Worm (Caenorhabditis elegans): ENCODE measurements around the gene C01G5.4.
A peak's percentile ranks its signal among the peaks of the same experiment; 100 is the strongest.

The C01G5.4 gene

DNA sequence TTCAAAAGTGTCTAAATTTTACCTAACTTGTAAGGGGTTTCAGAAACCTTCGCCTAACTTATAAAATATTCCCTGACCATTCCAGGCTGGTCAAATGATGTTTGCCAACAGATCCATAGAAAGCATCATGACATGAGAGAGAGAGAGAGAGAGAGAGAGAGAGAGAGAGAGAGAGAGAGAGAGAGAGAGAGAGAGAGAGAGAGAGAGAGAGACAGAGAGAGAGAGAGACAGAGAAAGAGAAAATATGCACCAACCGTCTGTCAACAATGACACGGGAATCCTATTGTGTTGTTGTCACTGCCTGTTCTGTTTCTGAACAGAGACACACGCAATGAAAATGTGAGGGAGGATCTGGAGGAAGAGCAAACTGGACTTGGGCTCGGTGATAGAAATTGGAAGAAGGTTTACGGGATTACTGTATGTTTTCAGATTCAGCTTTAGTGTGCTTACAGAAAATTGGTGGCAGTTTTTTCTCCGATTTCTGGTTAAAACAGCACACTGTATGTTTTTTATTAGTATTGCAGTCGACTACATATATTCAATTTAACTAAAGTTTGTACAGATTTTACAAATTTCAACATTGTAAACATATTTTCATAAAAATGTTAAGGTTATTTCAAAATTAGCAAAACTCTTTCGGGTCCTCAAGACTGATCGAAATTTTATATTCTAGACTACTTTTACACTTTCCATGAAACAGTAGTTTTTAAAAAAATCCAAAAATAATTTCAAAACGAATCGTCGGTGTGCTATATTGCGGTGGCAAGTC is 44.6 kb downstream of the C01G5.4 start:
- TF ChIP-seq zip-8 (tag; optimal IDR thresholded peaks at IDR 0.05) (no peak), ham-2 (GFP tag; optimal IDR thresholded peaks at IDR 0.05) (no peak), mep-1 (tag; optimal IDR thresholded peaks at IDR 0.05) (no peak), cnd-1 (tag; optimal IDR thresholded peaks at IDR 0.05) (peak; percentile 3), pha-4 (tag; optimal IDR thresholded peaks at IDR 0.05) (peak; percentile 87), sptf-1 (tag; optimal IDR thresholded peaks at IDR 0.05) (no peak), mls-2 (tag; optimal IDR thresholded peaks at IDR 0.05) (no peak), M03D4.4 (tag; optimal IDR thresholded peaks at IDR 0.05) (peak; percentile 9), unc-39 (tag; optimal IDR thresholded peaks at IDR 0.05) (no peak), unc-120 (tag; optimal IDR thresholded peaks at IDR 0.05; ENCODE audit: poor library complexity, severe bottlenecking) (no peak), mab-5 (tag; optimal IDR thresholded peaks at IDR 0.05) (no peak)

DNA sequence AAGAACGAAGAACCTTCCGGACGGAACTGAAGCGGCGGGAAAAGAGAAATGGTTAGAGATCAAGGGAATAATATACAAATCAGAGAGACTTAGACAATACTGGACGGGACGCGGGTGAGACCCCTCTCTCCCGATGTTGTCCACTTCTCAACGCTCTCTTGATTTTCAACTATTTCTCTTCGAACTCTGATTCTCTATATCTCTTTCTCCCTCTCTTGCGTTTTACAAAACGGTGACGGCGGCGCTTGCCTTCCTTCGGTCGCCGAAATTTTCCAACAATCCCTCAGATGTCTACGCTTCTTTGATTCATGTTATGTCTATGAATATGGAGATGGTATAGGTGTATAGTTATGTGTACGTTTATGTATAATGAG is 45.2 kb downstream of the C01G5.4 start:
- TF ChIP-seq ztf-11 (tag; optimal IDR thresholded peaks at IDR 0.05) (no peak), zip-8 (tag; optimal IDR thresholded peaks at IDR 0.05) (no peak), bed-3 (GFP tag; optimal IDR thresholded peaks at IDR 0.05) (no peak), M03D4.4 (tag; optimal IDR thresholded peaks at IDR 0.05) (no peak), tbx-8 (GFP tag; optimal IDR thresholded peaks at IDR 0.05) (no peak), blmp-1 (tag; optimal IDR thresholded peaks at IDR 0.05) (no peak), elt-3 (tag; optimal IDR thresholded peaks at IDR 0.05) (no peak), sptf-1 (tag; optimal IDR thresholded peaks at IDR 0.05) (peak; percentile 43), hlh-1 (tag; optimal IDR thresholded peaks at IDR 0.05) (peak; percentile 27), lin-32 (GFP tag; optimal IDR thresholded peaks at IDR 0.05) (no peak), flh-1 (GFP tag; optimal IDR thresholded peaks at IDR 0.05) (no peak), ham-2 (GFP tag; optimal IDR thresholded peaks at IDR 0.05) (peak; percentile 62), lin-13 (tag; optimal IDR thresholded peaks at IDR 0.05) (no peak), nhr-28 (tag; optimal IDR thresholded peaks at IDR 0.05) (no peak), unc-120 (tag; optimal IDR thresholded peaks at IDR 0.05; ENCODE audit: poor library complexity, severe bottlenecking) (peak; percentile 44), elt-1 (tag; optimal IDR thresholded peaks at IDR 0.05; ENCODE audit: borderline replicate concordance, insufficient read depth) (no peak), unc-39 (tag; optimal IDR thresholded peaks at IDR 0.05) (no peak), nhr-2 (tag; optimal IDR thresholded peaks at IDR 0.05) (no peak), nhr-237 (tag; optimal IDR thresholded peaks at IDR 0.05) (peak; percentile 45), snpc-4 (tag; optimal IDR thresholded peaks at IDR 0.05) (no peak), mls-2 (tag; optimal IDR thresholded peaks at IDR 0.05) (peak; percentile 44), drap-1 (GFP tag; optimal IDR thresholded peaks at IDR 0.05) (peak; percentile 6), ceh-83 (GFP tag; optimal IDR thresholded peaks at IDR 0.05) (peak; percentile 25), mab-5 (tag; optimal IDR thresholded peaks at IDR 0.05) (no peak), nhr-76 (tag; optimal IDR thresholded peaks at IDR 0.05) (no peak), ceh-43 (GFP tag; optimal IDR thresholded peaks at IDR 0.05) (no peak), sem-2 (GFP tag; optimal IDR thresholded peaks at IDR 0.05) (no peak), lsy-2 (tag; optimal IDR thresholded peaks at IDR 0.05) (no peak), pha-4 (tag; optimal IDR thresholded peaks at IDR 0.05) (peak; percentile 75), mep-1 (tag; optimal IDR thresholded peaks at IDR 0.05) (peak; percentile 24), ceh-39 (tag; optimal IDR thresholded peaks at IDR 0.05) (no peak), ces-1 (GFP tag; optimal IDR thresholded peaks at IDR 0.05) (no peak), unc-62 (GFP tag; optimal IDR thresholded peaks at IDR 0.05) (peak; percentile 57), cnd-1 (tag; optimal IDR thresholded peaks at IDR 0.05) (peak; percentile 34), nhr-12 (tag; optimal IDR thresholded peaks at IDR 0.05) (no peak)

DNA sequence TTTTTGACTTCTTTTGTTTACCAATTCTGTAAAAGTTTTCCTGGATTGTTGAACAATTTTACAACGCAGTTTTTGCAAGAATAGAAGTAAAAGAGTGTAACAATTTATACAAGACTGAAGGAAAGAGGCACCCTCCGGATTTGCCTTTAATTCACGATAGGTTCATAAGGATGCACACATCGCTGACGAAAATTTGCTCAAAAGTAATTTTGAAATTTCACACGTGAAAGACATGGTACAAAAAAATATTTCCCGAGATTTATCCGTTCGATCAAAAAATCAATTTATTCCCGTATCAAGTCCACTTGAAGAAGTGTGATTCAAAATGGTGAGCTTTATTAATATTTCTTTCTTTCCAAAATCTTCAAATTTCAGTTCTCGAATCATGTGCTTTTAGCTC is 46.4 kb downstream of the C01G5.4 start, which contains the start of gene C43G2.3:
Gene C43G2.3, plus strand, starts transcription at position 301 of the 400 bp plus-strand sequence.
- TF ChIP-seq nhr-2 (tag; optimal IDR thresholded peaks at IDR 0.05) (no peak), lsy-2 (tag; optimal IDR thresholded peaks at IDR 0.05) (no peak), nhr-237 (tag; optimal IDR thresholded peaks at IDR 0.05) (no peak), bed-3 (GFP tag; optimal IDR thresholded peaks at IDR 0.05) (no peak), flh-1 (GFP tag; optimal IDR thresholded peaks at IDR 0.05) (no peak), ham-2 (GFP tag; optimal IDR thresholded peaks at IDR 0.05) (no peak), ztf-11 (tag; optimal IDR thresholded peaks at IDR 0.05) (no peak), nhr-76 (tag; optimal IDR thresholded peaks at IDR 0.05) (no peak), lin-13 (tag; optimal IDR thresholded peaks at IDR 0.05) (no peak), drap-1 (GFP tag; optimal IDR thresholded peaks at IDR 0.05) (no peak), blmp-1 (tag; optimal IDR thresholded peaks at IDR 0.05) (no peak), unc-62 (GFP tag; optimal IDR thresholded peaks at IDR 0.05) (no peak), mab-5 (tag; optimal IDR thresholded peaks at IDR 0.05) (no peak), ces-1 (GFP tag; optimal IDR thresholded peaks at IDR 0.05) (no peak), snpc-4 (tag; optimal IDR thresholded peaks at IDR 0.05) (no peak), mep-1 (tag; optimal IDR thresholded peaks at IDR 0.05) (no peak), unc-120 (tag; optimal IDR thresholded peaks at IDR 0.05; ENCODE audit: poor library complexity, severe bottlenecking) (no peak), mls-2 (tag; optimal IDR thresholded peaks at IDR 0.05) (no peak), elt-3 (tag; optimal IDR thresholded peaks at IDR 0.05) (no peak)

Measured in whole organism, mixed stage, embryonic.